Fruit fly (Drosophila melanogaster) whole organism, prepupa: ENCODE data around the gene CG13046.

Source experiments
- Blimp-1 ChIP-seq: fragments of 200-800 bp; sonication (Bioruptor generic); optimal IDR thresholded peaks from 3 replicates; lab custom pipeline; 2017; ENCODE audit warnings: missing biosample characterization, missing genetic modification characterization, mild to moderate bottlenecking, moderate library complexity, missing genetic modification reagents
- CG10669 ChIP-seq: fragments of 200-800 bp; sonication (Bioruptor generic); optimal IDR thresholded peaks from 3 replicates; lab custom pipeline; 2018; ENCODE audit warnings: missing biosample characterization, mild to moderate bottlenecking, missing genetic modification characterization, moderate library complexity
- CG11294 ChIP-seq: fragments of 200-800 bp; sonication (Bioruptor generic); IDR thresholded peaks from 2 replicates; pipeline ENCODE4 v1.3.6; 2022; ENCODE audit warnings: missing biosample characterization, missing genetic modification characterization
- CG11902 ChIP-seq: fragments of 200-800 bp; sonication (Bioruptor generic); optimal IDR thresholded peaks from 3 replicates; lab custom pipeline; 2016; ENCODE audit warnings: missing biosample characterization, missing genetic modification characterization
- CG31627 ChIP-seq: fragments of 200-800 bp; sonication (Bioruptor generic); optimal IDR thresholded peaks from 3 replicates; lab custom pipeline; 2016; ENCODE audit warnings: missing biosample characterization, missing genetic modification characterization
- CG32006 ChIP-seq: fragments of 200-800 bp; sonication (Bioruptor generic); optimal IDR thresholded peaks from 3 replicates; lab custom pipeline; 2017; ENCODE audit warnings: missing biosample characterization, mild to moderate bottlenecking, missing genetic modification characterization
- CG34406 ChIP-seq: fragments of 200-800 bp; sonication (Bioruptor generic); optimal IDR thresholded peaks from 3 replicates; lab custom pipeline; 2016; ENCODE audit warnings: missing biosample characterization, missing genetic modification characterization
- CG6163 ChIP-seq: fragments of 200-800 bp; sonication (Bioruptor generic); IDR thresholded peaks from 3 replicates; pipeline ENCODE4 v1.3.6; 2022; ENCODE audit warnings: missing biosample characterization, missing genetic modification characterization
- CG6276 ChIP-seq: fragments of 200-800 bp; sonication (Bioruptor generic); optimal IDR thresholded peaks from 2 replicates; lab custom pipeline; 2017; ENCODE audit warnings: missing biosample characterization, mild to moderate bottlenecking, missing genetic modification characterization
- CG6808 ChIP-seq: fragments of 200-800 bp; sonication (Bioruptor generic); optimal IDR thresholded peaks from 3 replicates; lab custom pipeline; 2017; ENCODE audit warnings: missing biosample characterization, missing genetic modification characterization, mild to moderate bottlenecking, moderate library complexity, missing genetic modification reagents
- CG6854 ChIP-seq: fragments of 200-800 bp; sonication (Bioruptor generic); optimal IDR thresholded peaks from 2 replicates; lab custom pipeline; 2017; ENCODE audit warnings: missing biosample characterization, mild to moderate bottlenecking, missing genetic modification characterization
- CG7368 ChIP-seq: fragments of 200-800 bp; sonication (Bioruptor generic); optimal IDR thresholded peaks from 3 replicates; lab custom pipeline; 2016; ENCODE audit warnings: missing biosample characterization, missing genetic modification characterization
- CG8119 ChIP-seq: fragments of 200-800 bp; sonication (Bioruptor generic); IDR thresholded peaks from 3 replicates; pipeline ENCODE4 v1.3.6; 2022; ENCODE audit warnings: missing biosample characterization, missing genetic modification characterization
- CG8632 ChIP-seq: fragments of 200-800 bp; sonication (Bioruptor generic); optimal IDR thresholded peaks from 3 replicates; lab custom pipeline; 2016; ENCODE audit warnings: missing biosample characterization, missing genetic modification characterization
- CG9139 ChIP-seq: fragments of 200-800 bp; sonication (Bioruptor generic); optimal IDR thresholded peaks from 3 replicates; lab custom pipeline; 2017; ENCODE audit warnings: missing biosample characterization, mild to moderate bottlenecking, missing genetic modification characterization
- Ets21C ChIP-seq: fragments of 200-800 bp; sonication (Bioruptor generic); optimal IDR thresholded peaks from 3 replicates; lab custom pipeline; 2016; ENCODE audit warnings: missing biosample characterization, missing genetic modification characterization
- Gug ChIP-seq: fragments of 200-800 bp; sonication (Bioruptor generic); IDR thresholded peaks from 2 replicates; pipeline ENCODE4 v1.3.6; 2022; ENCODE audit warnings: missing biosample characterization, missing genetic modification characterization
- Hr38 ChIP-seq: sonication (Bioruptor generic); optimal IDR thresholded peaks from 2 replicates; lab custom pipeline; 2016; ENCODE audit warnings: missing biosample characterization, missing genetic modification characterization
- Hr39 ChIP-seq: fragments of 200-800 bp; sonication (Bioruptor generic); optimal IDR thresholded peaks from 2 replicates; lab custom pipeline; 2016; ENCODE audit warnings: missing biosample characterization, missing genetic modification characterization
- Hr4 ChIP-seq: fragments of 200-800 bp; sonication (Bioruptor generic); optimal IDR thresholded peaks from 3 replicates; lab custom pipeline; 2016; ENCODE audit warnings: missing biosample characterization, missing genetic modification characterization
- Met ChIP-seq: fragments of 200-800 bp; sonication (Bioruptor generic); optimal IDR thresholded peaks from 3 replicates; lab custom pipeline; 2016; ENCODE audit warnings: missing biosample characterization, missing genetic modification characterization
- OdsH ChIP-seq: fragments of 200-800 bp; sonication (Bioruptor generic); optimal IDR thresholded peaks from 3 replicates; lab custom pipeline; 2016; ENCODE audit warnings: missing biosample characterization, missing genetic modification characterization
- Sox14 ChIP-seq: fragments of 200-800 bp; sonication (Bioruptor generic); optimal IDR thresholded peaks from 3 replicates; lab custom pipeline; 2016; ENCODE audit warnings: missing biosample characterization, missing genetic modification characterization
- achi ChIP-seq: fragments of 200-800 bp; sonication (Bioruptor generic); optimal IDR thresholded peaks from 3 replicates; lab custom pipeline; 2016; ENCODE audit warnings: missing biosample characterization, missing genetic modification characterization
- dac ChIP-seq: fragments of 200-800 bp; sonication (Bioruptor generic); optimal IDR thresholded peaks from 2 replicates; lab custom pipeline; 2017; ENCODE audit warnings: missing biosample characterization, mild to moderate bottlenecking, missing genetic modification characterization
- eg ChIP-seq: fragments of 200-800 bp; sonication (Bioruptor generic); IDR thresholded peaks from 3 replicates; pipeline ENCODE4 v1.3.6; 2022; ENCODE audit warnings: missing biosample characterization, missing genetic modification characterization
- esn ChIP-seq: fragments of 200-800 bp; sonication (Bioruptor generic); optimal IDR thresholded peaks from 2 replicates; lab custom pipeline; 2016; ENCODE audit warnings: missing biosample characterization, mild to moderate bottlenecking, missing genetic modification characterization, moderate library complexity
- fd59A ChIP-seq: fragments of 200-800 bp; sonication (Bioruptor generic); optimal IDR thresholded peaks from 2 replicates; lab custom pipeline; 2017; ENCODE audit warnings: missing biosample characterization, mild to moderate bottlenecking, missing genetic modification characterization, missing genetic modification reagents
- fkh ChIP-seq: fragments of 200-800 bp; sonication (Bioruptor generic); optimal IDR thresholded peaks from 3 replicates; lab custom pipeline; 2017; ENCODE audit warnings: missing biosample characterization, mild to moderate bottlenecking, missing genetic modification characterization, moderate library complexity
- spab ChIP-seq: fragments of 200-800 bp; sonication (Bioruptor generic); optimal IDR thresholded peaks from 2 replicates; lab custom pipeline; 2017; ENCODE audit warnings: missing biosample characterization, mild to moderate bottlenecking, missing genetic modification characterization, missing genetic modification reagents
- svp ChIP-seq: fragments of 200-800 bp; sonication (Bioruptor generic); peaks from one replicate; lab custom pipeline; 2016; ENCODE audit warnings: missing biosample characterization, missing genetic modification characterization
- topi ChIP-seq: fragments of 200-800 bp; sonication (Bioruptor generic); optimal IDR thresholded peaks from 3 replicates; lab custom pipeline; 2016; ENCODE audit warnings: missing biosample characterization, missing genetic modification characterization
- vri ChIP-seq: fragments of 200-800 bp; sonication (Bioruptor generic); optimal IDR thresholded peaks from 3 replicates; lab custom pipeline; 2016; ENCODE audit warnings: missing biosample characterization, mild to moderate bottlenecking, missing genetic modification characterization

Gene CG13046

dm6 chr3L:16309972-16310371, 21.8 kb upstream of the CG13046 start (continued):
- TF ChIP-seq CG6276 (GFP tag; lab: Kevin White, UChicago) (peak; percentile 69), CG11902 (GFP tag; lab: Kevin White, UChicago) (no peak), Met (no peak), CG6163 (GFP tag; lab: Robert Waterston, UW) (peak; percentile 72; the same call in 2 of the 3 replicates), CG6808 (GFP tag; lab: Kevin White, UChicago) (no peak), CG11294 (peak; percentile 52), esn (GFP tag; lab: Kevin White, UChicago) (no peak), CG34406 (GFP tag; lab: Kevin White, UChicago) (no peak), Hr39 (GFP tag; lab: Kevin White, UChicago) (peak; percentile 10), Gug (GFP tag; lab: Robert Waterston, UW) (no peak), spab (GFP tag; lab: Kevin White, UChicago) (no peak), CG8119 (GFP tag; lab: Robert Waterston, UW) (peak; percentile 66)

dm6 chr3L:16308380-16308779, 20.2 kb upstream of the CG13046 start, which contains the start of gene CG13042:
Gene CG13042 (minus strand): TSS chr3L:16308480.
- TF ChIP-seq CG6276 (GFP tag; lab: Kevin White, UChicago) (no peak), CG9139 (GFP tag; lab: Kevin White, UChicago) (no peak), fd59A (no peak), Hr38 (no peak), Ets21C (GFP tag; lab: Kevin White, UChicago) (no peak), CG11294 (no peak)
- TF ChIP-seq, all 60 proteins: peak for 0

dm6 chr3L:16305820-16306650, 17.8 kb upstream of the CG13046 start, which contains the start of the genes CG13043 and CG13063:
Gene CG13043 (minus strand): TSS chr3L:16305870.
Gene CG13063 (plus strand): TSS chr3L:16306600.
- TF ChIP-seq esn (GFP tag; lab: Kevin White, UChicago) (no peak), svp (GFP tag; lab: Kevin White, UChicago) (peak; percentile 30)

- TF ChIP-seq Sox14 (GFP tag; lab: Kevin White, UChicago) (no peak), CG6854 (GFP tag; lab: Kevin White, UChicago) (no peak), vri (no peak), topi (GFP tag; lab: Kevin White, UChicago) (no peak), eg (GFP tag; lab: Robert Waterston, UW) (no peak), dac (GFP tag; lab: Kevin White, UChicago) (no peak), Gug (GFP tag; lab: Robert Waterston, UW) (no peak), CG9139 (GFP tag; lab: Kevin White, UChicago) (no peak), CG8632 (GFP tag; lab: Kevin White, UChicago) (no peak), OdsH (GFP tag; lab: Kevin White, UChicago) (no peak), Ets21C (GFP tag; lab: Kevin White, UChicago) (no peak), CG31627 (no peak), achi (no peak), esn (GFP tag; lab: Kevin White, UChicago) (no peak), Hr38 (no peak), CG32006 (GFP tag; lab: Kevin White, UChicago) (no peak), CG11902 (GFP tag; lab: Kevin White, UChicago) (no peak), CG7368 (no peak), CG10669 (GFP tag; lab: Kevin White, UChicago) (no peak), Hr4 (GFP tag; lab: Kevin White, UChicago) (no peak)
Observed at dm6 chr3L:16303982-16304381, 15.8 kb upstream of the CG13046 start, which contains the start of gene CG43249. Gene CG43249 (plus strand): TSS chr3L:16304282.

dm6 chr3L:16303078-16303477, 14.9 kb upstream of the CG13046 start, which contains the start of gene CG13044:
Gene CG13044 (minus strand): TSS chr3L:16303178.
- no peak for TF ChIP-seq fkh (GFP tag; lab: Kevin White, UChicago)
- TF ChIP-seq spab (GFP tag; lab: Kevin White, UChicago): no peak
- TF ChIP-seq Blimp-1 (GFP tag; lab: Kevin White, UChicago): peak; percentile 41
- TF ChIP-seq, all 60 proteins: peak for 1
